Worm (Caenorhabditis elegans) whole organism, L3 larva: ENCODE results near the gene Y69A2AR.50.

ENCODE experiments used
- R02D3.7 ChIP-seq: fragments of 150-350 bp; optimal IDR thresholded peaks from 2 replicates; lab custom pipeline; 2014; ENCODE audit warnings: missing biosample characterization, missing genetic modification characterization
- ZK546.5 ChIP-seq: sonication (generic microtip); optimal IDR thresholded peaks from 2 replicates; lab custom pipeline; 2017; ENCODE audit warnings: missing biosample characterization, missing genetic modification characterization
- aly-2 ChIP-seq: fragments of 150-350 bp; optimal IDR thresholded peaks from 2 replicates; lab custom pipeline; 2014; ENCODE audit warnings: missing biosample characterization, missing genetic modification characterization
- ama-1 ChIP-seq: fragments of 150-350 bp; optimal IDR thresholded peaks from 2 replicates; lab custom pipeline; 2018
- ceh-16 ChIP-seq: sonication (generic microtip); optimal IDR thresholded peaks from 2 replicates; lab custom pipeline; 2017; ENCODE audit warnings: missing biosample characterization, missing genetic modification characterization
- ceh-28 ChIP-seq: fragments of 150-350 bp; optimal IDR thresholded peaks from 2 replicates; lab custom pipeline; 2014; ENCODE audit warnings: missing biosample characterization, missing genetic modification reagents, missing genetic modification characterization
- ceh-82 ChIP-seq: fragments of 150-350 bp; optimal IDR thresholded peaks from 2 replicates; lab custom pipeline; 2014; ENCODE audit warnings: missing biosample characterization, missing genetic modification characterization
- ceh-9 ChIP-seq: sonication (generic microtip); optimal IDR thresholded peaks from 2 replicates; lab custom pipeline; 2018; ENCODE audit warnings: missing biosample characterization, missing genetic modification characterization
- daf-12 ChIP-seq: fragments of 150-350 bp; optimal IDR thresholded peaks from 2 replicates; lab custom pipeline; 2014; ENCODE audit warnings: missing biosample characterization, missing genetic modification reagents, missing genetic modification characterization
- egl-27 ChIP-seq: sonication (generic microtip); optimal IDR thresholded peaks from 4 replicates; lab custom pipeline; 2017; ENCODE audit warnings: missing biosample characterization, missing genetic modification reagents, missing genetic modification characterization
- egl-5 ChIP-seq: fragments of 150-350 bp; optimal IDR thresholded peaks from 2 replicates; lab custom pipeline; 2017; ENCODE audit warnings: missing biosample characterization, missing genetic modification reagents, missing genetic modification characterization, inconsistent platforms
- elt-1 ChIP-seq: fragments of 150-350 bp; optimal IDR thresholded peaks from 2 replicates; lab custom pipeline; 2014; ENCODE audit warnings: missing biosample characterization, missing genetic modification characterization
- elt-2 ChIP-seq: sonication (generic microtip); optimal IDR thresholded peaks from 2 replicates; lab custom pipeline; 2016; ENCODE audit warnings: missing genetic modification reagents, mild to moderate bottlenecking, missing genetic modification characterization, missing compliant biosample characterization
- elt-3 ChIP-seq, 3 experiments: fragments of 150-350 bp in 1 of 3; sonication (generic microtip) in 2 of 3; optimal IDR thresholded peaks; 2 replicates in 2 of 3; 4 replicates in 1 of 3; lab custom pipeline; 2014 to 2017; ENCODE audit warnings: missing biosample characterization in 3 of 3, missing genetic modification characterization in 3 of 3
- eor-1 ChIP-seq, 2 experiments: fragments of 150-350 bp; optimal IDR thresholded peaks; 2 replicates each; lab custom pipeline; 2014 to 2018; ENCODE audit warnings: missing biosample characterization in 2 of 2, missing genetic modification characterization in 2 of 2
- fkh-10 ChIP-seq: sonication (generic microtip); optimal IDR thresholded peaks from 2 replicates; lab custom pipeline; 2017; ENCODE audit warnings: missing biosample characterization, missing genetic modification reagents, missing genetic modification characterization
- fkh-2 ChIP-seq: fragments of 150-350 bp; optimal IDR thresholded peaks from 2 replicates; lab custom pipeline; 2014; ENCODE audit warnings: missing biosample characterization, missing genetic modification reagents, missing genetic modification characterization
- fos-1 ChIP-seq: fragments of 150-350 bp; optimal IDR thresholded peaks from 2 replicates; lab custom pipeline; 2014; ENCODE audit warnings: missing biosample characterization, missing genetic modification characterization
- hmg-11 ChIP-seq: sonication (generic microtip); optimal IDR thresholded peaks from 2 replicates; lab custom pipeline; 2016; ENCODE audit warnings: missing genetic modification characterization, missing compliant biosample characterization
- jun-1 ChIP-seq: fragments of 150-350 bp; optimal IDR thresholded peaks from 2 replicates; lab custom pipeline; 2014; ENCODE audit warnings: missing biosample characterization, missing genetic modification reagents, missing genetic modification characterization
- lin-15B ChIP-seq: fragments of 150-350 bp; optimal IDR thresholded peaks from 2 replicates; lab custom pipeline; 2014; ENCODE audit warnings: missing biosample characterization, missing genetic modification characterization
- lin-39 ChIP-seq: fragments of 150-350 bp; optimal IDR thresholded peaks from 2 replicates; lab custom pipeline; 2018; ENCODE audit warnings: missing biosample characterization, missing genetic modification reagents, missing genetic modification characterization
- lsy-12 ChIP-seq: sonication (generic microtip); optimal IDR thresholded peaks from 2 replicates; lab custom pipeline; 2016; ENCODE audit warnings: mild to moderate bottlenecking, missing genetic modification characterization, missing compliant biosample characterization
- mdl-1 ChIP-seq: fragments of 150-350 bp; optimal IDR thresholded peaks from 2 replicates; lab custom pipeline; 2014; ENCODE audit warnings: missing biosample characterization, missing genetic modification characterization
- mml-1 ChIP-seq: fragments of 150-350 bp; sonication (generic microtip); optimal IDR thresholded peaks from 3 replicates; lab custom pipeline; 2014; ENCODE audit warnings: missing biosample characterization, missing genetic modification characterization
- nfya-1 ChIP-seq: sonication (generic microtip); optimal IDR thresholded peaks from 2 replicates; lab custom pipeline; 2017; ENCODE audit warnings: missing genetic modification characterization, mild to moderate bottlenecking, missing compliant biosample characterization, antibody characterized with exemption, moderate library complexity; ENCODE audit not compliant: insufficient read depth
- nhr-11 ChIP-seq: fragments of 150-350 bp; optimal IDR thresholded peaks from 2 replicates; lab custom pipeline; 2014; ENCODE audit warnings: missing biosample characterization, missing genetic modification characterization
- nhr-12 ChIP-seq: fragments of 150-350 bp; optimal IDR thresholded peaks from 2 replicates; lab custom pipeline; 2014; ENCODE audit warnings: missing biosample characterization, missing genetic modification characterization
- nhr-23 ChIP-seq: fragments of 150-350 bp; optimal IDR thresholded peaks from 2 replicates; lab custom pipeline; 2014; ENCODE audit warnings: missing biosample characterization, missing genetic modification reagents, missing genetic modification characterization
- nhr-237 ChIP-seq: fragments of 150-350 bp; optimal IDR thresholded peaks from 2 replicates; lab custom pipeline; 2014; ENCODE audit warnings: missing biosample characterization, missing genetic modification characterization
- nhr-25 ChIP-seq: sonication (generic microtip); optimal IDR thresholded peaks from 2 replicates; lab custom pipeline; 2017; ENCODE audit warnings: missing biosample characterization, missing genetic modification characterization
- nhr-28 ChIP-seq: fragments of 150-350 bp; optimal IDR thresholded peaks from 2 replicates; lab custom pipeline; 2014; ENCODE audit warnings: missing biosample characterization, missing genetic modification characterization
- nhr-43 ChIP-seq: sonication (generic microtip); optimal IDR thresholded peaks from 2 replicates; lab custom pipeline; 2016; ENCODE audit warnings: mild to moderate bottlenecking, missing genetic modification characterization, missing compliant biosample characterization; ENCODE audit not compliant: poor library complexity, severe bottlenecking
- nhr-67 ChIP-seq: fragments of 150-350 bp; optimal IDR thresholded peaks from 2 replicates; lab custom pipeline; 2014; ENCODE audit warnings: missing biosample characterization, missing genetic modification characterization
- nhr-76 ChIP-seq: fragments of 150-350 bp; sonication (generic microtip); optimal IDR thresholded peaks from 5 replicates; lab custom pipeline; 2014; ENCODE audit warnings: missing biosample characterization, missing genetic modification characterization
- nhr-77 ChIP-seq: fragments of 150-350 bp; optimal IDR thresholded peaks from 2 replicates; lab custom pipeline; 2014; ENCODE audit warnings: missing biosample characterization, missing genetic modification characterization
- pha-4 ChIP-seq: fragments of 150-350 bp; optimal IDR thresholded peaks from 2 replicates; lab custom pipeline; 2014; ENCODE audit warnings: missing biosample characterization, missing genetic modification reagents, missing genetic modification characterization
- pqm-1 ChIP-seq: fragments of 150-350 bp; optimal IDR thresholded peaks from 2 replicates; lab custom pipeline; 2017; ENCODE audit warnings: missing biosample characterization, missing genetic modification characterization, inconsistent platforms
- sea-2 ChIP-seq: fragments of 150-350 bp; sonication (generic microtip); optimal IDR thresholded peaks from 4 replicates; lab custom pipeline; 2014; ENCODE audit warnings: missing biosample characterization, missing genetic modification reagents, missing genetic modification characterization
- skn-1 ChIP-seq: fragments of 150-350 bp; optimal IDR thresholded peaks from 2 replicates; lab custom pipeline; 2014; ENCODE audit warnings: missing biosample characterization, missing genetic modification characterization
- snpc-4 ChIP-seq: fragments of 150-350 bp; optimal IDR thresholded peaks from 2 replicates; lab custom pipeline; 2014; ENCODE audit warnings: missing biosample characterization, missing genetic modification characterization
- tbx-2 ChIP-seq: sonication (generic microtip); optimal IDR thresholded peaks from 2 replicates; lab custom pipeline; 2016; ENCODE audit warnings: mild to moderate bottlenecking, missing genetic modification characterization, missing compliant biosample characterization
- unc-39 ChIP-seq: sonication (generic microtip); optimal IDR thresholded peaks from 4 replicates; lab custom pipeline; 2017; ENCODE audit warnings: missing biosample characterization, missing genetic modification characterization
- unc-62 ChIP-seq: fragments of 150-350 bp; sonication (generic microtip); optimal IDR thresholded peaks from 4 replicates; lab custom pipeline; 2014; ENCODE audit warnings: missing biosample characterization, missing genetic modification reagents, missing genetic modification characterization
- zag-1 ChIP-seq: fragments of 150-350 bp; optimal IDR thresholded peaks from 2 replicates; lab custom pipeline; 2014; ENCODE audit warnings: missing biosample characterization, missing genetic modification characterization
- ztf-11 ChIP-seq: fragments of 150-350 bp; optimal IDR thresholded peaks from 2 replicates; lab custom pipeline; 2014; ENCODE audit warnings: missing biosample characterization, missing genetic modification characterization
- ztf-4 ChIP-seq: fragments of 150-350 bp; optimal IDR thresholded peaks from 2 replicates; lab custom pipeline; 2014; ENCODE audit warnings: missing biosample characterization, missing genetic modification characterization

Y69A2AR.50 gene

ce11 chrIV:2599634-2600033, 37.5 kb downstream of the Y69A2AR.50 start (continued):
- TF ChIP-seq lsy-12, result no peak

DNA sequence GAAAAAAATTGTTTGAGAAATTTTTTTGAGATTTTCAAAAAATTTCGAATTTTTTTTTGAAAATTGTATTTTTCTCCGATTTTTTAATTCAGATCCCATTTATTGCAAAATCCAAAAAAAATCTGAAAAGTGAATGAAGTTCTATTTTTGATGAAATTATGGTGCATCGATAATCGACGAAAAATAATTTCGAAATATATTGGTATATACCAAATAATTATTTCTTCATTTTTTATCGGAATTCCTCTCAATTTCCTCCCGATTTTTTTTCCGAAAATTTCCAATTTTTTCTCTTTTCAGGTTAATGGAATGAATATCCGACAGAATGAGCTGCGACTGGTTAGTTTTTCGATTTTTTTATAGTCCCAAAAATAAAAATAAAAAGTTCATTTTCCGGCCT, 38.7 kb downstream of the Y69A2AR.50 start, which contains the start of gene epg-9:
Gene epg-9, plus strand, starts transcription at position 301 of the 400 bp plus-strand sequence.
- TF ChIP-seq R02D3.7 (no peak), hmg-11 (tag; lab: Kevin White, UChicago) (peak; percentile 16)

DNA sequence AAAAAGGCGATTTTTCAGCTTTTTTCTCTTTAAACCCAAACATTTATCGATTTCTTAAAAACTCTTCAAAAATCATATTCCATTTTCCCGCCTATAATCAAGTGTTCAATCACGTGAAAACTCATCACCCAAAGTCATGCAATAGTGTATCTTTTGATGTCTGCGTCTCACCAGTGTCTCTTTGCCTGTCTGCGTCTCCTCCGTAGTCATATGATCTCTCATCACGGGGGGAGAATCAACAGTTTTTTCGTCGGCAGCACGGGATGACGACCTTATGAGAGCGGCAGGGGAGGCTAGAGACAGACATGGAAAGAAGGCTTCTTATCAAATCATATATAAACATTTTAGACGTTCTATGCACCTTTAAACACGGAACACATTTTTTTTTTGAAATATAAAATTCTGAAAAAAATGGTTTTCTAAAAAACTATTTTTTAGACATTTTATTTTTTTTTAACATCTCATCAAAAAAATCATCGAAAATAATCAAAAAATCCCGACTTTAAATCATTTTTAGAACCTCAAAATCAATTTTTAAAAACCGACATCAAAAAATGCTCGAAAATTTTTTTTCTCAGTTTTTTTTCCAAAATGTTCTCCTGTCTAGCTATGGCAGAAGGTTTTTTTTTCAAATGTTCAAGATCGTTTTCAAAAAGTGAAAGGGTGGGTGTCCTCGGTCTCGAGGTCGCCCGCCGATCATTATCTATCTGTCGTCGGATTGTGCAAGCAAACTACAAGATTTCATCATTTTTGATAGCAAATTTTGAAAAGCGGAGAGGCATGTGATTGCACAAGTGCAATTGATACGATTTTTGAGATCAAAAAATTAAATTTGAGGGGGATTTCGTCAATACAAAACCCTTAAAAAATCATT, 40.1 kb downstream of the Y69A2AR.50 start:
- TF ChIP-seq elt-1 (tag; lab: Kevin White, UChicago), result peak; percentile 60
- peak; percentile 99 for TF ChIP-seq nhr-23 (tag; lab: Kevin White, UChicago)
- TF ChIP-seq skn-1 (tag; lab: Kevin White, UChicago), result peak; percentile 96
- TF ChIP-seq R02D3.7, result peak; percentile 70
- TF ChIP-seq egl-27 (tag; lab: Kevin White, UChicago), result peak; percentile 79
- peak; percentile 84 for TF ChIP-seq snpc-4 (tag; lab: Kevin White, UChicago)
- TF ChIP-seq nhr-12 (tag; lab: Kevin White, UChicago), result no peak
- peak; percentile 55 for TF ChIP-seq fkh-10 (GFP tag; lab: Kevin White, UChicago)
- peak; percentile 65 for TF ChIP-seq fos-1 (tag; lab: Kevin White, UChicago)
- TF ChIP-seq nhr-76 (tag; lab: Kevin White, UChicago), result peak; percentile 51
- TF ChIP-seq hmg-11 (tag; lab: Kevin White, UChicago), result peak; percentile 91
- TF ChIP-seq sea-2, result peak; percentile 22
- TF ChIP-seq nhr-77 (tag; lab: Kevin White, UChicago), result peak; percentile 70
- no peak for TF ChIP-seq nhr-67 (tag; lab: Kevin White, UChicago)
- TF ChIP-seq ama-1, result peak; percentile 96
- peak; percentile 81 for TF ChIP-seq tbx-2 (tag; lab: Kevin White, UChicago)
- TF ChIP-seq mml-1 (tag; lab: Kevin White, UChicago), result peak; percentile 86
- TF ChIP-seq nhr-25 (tag; lab: Kevin White, UChicago), result peak; percentile 99
- TF ChIP-seq pha-4 (tag; lab: Kevin White, UChicago), result peak; percentile 99
- peak; percentile 5 for TF ChIP-seq ceh-82 (tag; lab: Kevin White, UChicago)
- no peak for TF ChIP-seq ztf-11
- peak; percentile 90 for TF ChIP-seq ztf-4 (tag; lab: Kevin White, UChicago)
- TF ChIP-seq jun-1 (tag; lab: Kevin White, UChicago), result peak; percentile 99
- TF ChIP-seq egl-5 (tag; lab: Kevin White, UChicago), result peak; percentile 39
- peak; percentile 86 for TF ChIP-seq unc-62
- TF ChIP-seq eor-1 (tag; optimal IDR thresholded peaks at IDR 0.05; lab: Kevin White, UChicago), result peak in 1 of 2 experiments; percentile 86
- TF ChIP-seq unc-39 (tag; lab: Kevin White, UChicago), result no peak
- TF ChIP-seq ceh-16 (tag; lab: Kevin White, UChicago), result no peak
- TF ChIP-seq lsy-12, result peak; percentile 97
- TF ChIP-seq ceh-28 (tag; lab: Kevin White, UChicago), result peak; percentile 91
- peak; percentile 44 to 83 (median 80) for TF ChIP-seq elt-3 (tag; optimal IDR thresholded peaks at IDR 0.05; lab: Kevin White, UChicago)
- no peak for TF ChIP-seq daf-12 (tag; lab: Kevin White, UChicago)
- peak; percentile 96 for TF ChIP-seq nfya-1 (tag; lab: Kevin White, UChicago)
- no peak for TF ChIP-seq aly-2
- peak; percentile 97 for TF ChIP-seq pqm-1 (tag; lab: Kevin White, UChicago)
- peak; percentile 98 for TF ChIP-seq nhr-43 (tag; lab: Kevin White, UChicago)
- no peak for TF ChIP-seq fkh-2
- TF ChIP-seq nhr-11 (tag; lab: Kevin White, UChicago), result peak; percentile 91
- peak; percentile 73 for TF ChIP-seq lin-39
- peak; percentile 96 for TF ChIP-seq elt-2 (tag; lab: Kevin White, UChicago)
- peak; percentile 47 for TF ChIP-seq zag-1 (tag; lab: Kevin White, UChicago)
- no peak for TF ChIP-seq ZK546.5 (tag; lab: Kevin White, UChicago)
- TF ChIP-seq ceh-9, result no peak
- peak; percentile 90 for TF ChIP-seq mdl-1 (tag; lab: Kevin White, UChicago)
- no peak for TF ChIP-seq nhr-237 (tag; lab: Kevin White, UChicago)
- TF ChIP-seq nhr-28, result peak; percentile 72
- peak; percentile 82 for TF ChIP-seq lin-15B (tag; lab: Kevin White, UChicago)
